Worm (Caenorhabditis elegans) whole organism, early embryonic: Measurements from ENCODE around the gene srlf-35.

Source experiments
- ets-7 ChIP-seq: sonication (generic microtip); optimal IDR thresholded peaks from 2 replicates; lab custom pipeline; 2016; ENCODE audit warnings: missing genotype, missing genetic modification characterization, missing compliant biosample characterization
- flt-1 ChIP-seq: fragments of 200-800 bp; sonication (Bioruptor generic); IDR thresholded peaks from 2 replicates; pipeline ENCODE4 v1.3.6; 2022; ENCODE audit warnings: missing genetic modification characterization, missing compliant biosample characterization
- hmg-4 ChIP-seq: fragments of 200-800 bp; sonication (Bioruptor generic); optimal IDR thresholded peaks from 2 replicates; lab custom pipeline; 2018; ENCODE audit warnings: mild to moderate bottlenecking, missing genetic modification characterization, missing compliant biosample characterization
- hnd-1 ChIP-seq: sonication (generic microtip); optimal IDR thresholded peaks from 2 replicates; lab custom pipeline; 2016; ENCODE audit warnings: missing genetic modification characterization, missing compliant biosample characterization

DNA sequence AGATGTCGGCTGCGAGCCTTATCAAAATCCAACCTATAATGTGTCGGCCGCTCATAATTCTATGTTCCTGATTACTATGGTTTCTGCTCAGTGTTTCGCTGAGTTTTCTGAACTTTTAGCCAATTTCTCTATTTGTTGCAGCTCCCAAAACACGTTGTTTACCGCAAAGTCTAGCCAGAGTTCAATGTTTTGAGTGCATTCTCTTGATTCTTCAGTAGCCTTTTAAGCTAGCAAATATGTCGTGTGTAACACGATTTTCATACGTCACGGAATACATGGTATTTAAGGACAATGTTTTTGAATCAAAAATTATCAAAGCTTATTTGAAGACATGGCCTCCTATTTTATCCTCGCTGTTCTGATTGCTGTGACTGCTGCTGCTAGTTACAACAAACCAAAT, 1.4 kb downstream of the srlf-35 start, which contains the start of gene srlf-19:
- no peak for TF ChIP-seq ets-7 (tag; lab: Kevin White, UChicago)
- no peak for TF ChIP-seq hmg-4 (GFP tag; lab: Kevin White, UChicago)
- no peak for TF ChIP-seq hnd-1
- TF ChIP-seq flt-1: no peak
